Worm (Caenorhabditis elegans) whole organism, L3 larva: ENCODE results near the gene ckb-3.

Experiments
- fkh-10 ChIP-seq: sonication (generic microtip); optimal IDR thresholded peaks from 2 replicates; lab custom pipeline; 2017; ENCODE audit warnings: missing biosample characterization, missing genetic modification reagents, missing genetic modification characterization
- lin-15B ChIP-seq: fragments of 150-350 bp; optimal IDR thresholded peaks from 2 replicates; lab custom pipeline; 2014; ENCODE audit warnings: missing biosample characterization, missing genetic modification characterization
- nfya-1 ChIP-seq: sonication (generic microtip); optimal IDR thresholded peaks from 2 replicates; lab custom pipeline; 2017; ENCODE audit warnings: missing genetic modification characterization, mild to moderate bottlenecking, missing compliant biosample characterization, antibody characterized with exemption, moderate library complexity; ENCODE audit not compliant: insufficient read depth
- nhr-12 ChIP-seq: fragments of 150-350 bp; optimal IDR thresholded peaks from 2 replicates; lab custom pipeline; 2014; ENCODE audit warnings: missing biosample characterization, missing genetic modification characterization
- nhr-77 ChIP-seq: fragments of 150-350 bp; optimal IDR thresholded peaks from 2 replicates; lab custom pipeline; 2014; ENCODE audit warnings: missing biosample characterization, missing genetic modification characterization
- pqm-1 ChIP-seq: fragments of 150-350 bp; optimal IDR thresholded peaks from 2 replicates; lab custom pipeline; 2017; ENCODE audit warnings: missing biosample characterization, missing genetic modification characterization, inconsistent platforms

ce11 chrIII:4397115-4397514, 26.4 kb downstream of the ckb-3 start, which contains the start of gene R07E5.5:
- TF ChIP-seq nfya-1 (tag; lab: Kevin White, UChicago) = no peak
- no peak for TF ChIP-seq nhr-12 (tag; lab: Kevin White, UChicago)
- no peak for TF ChIP-seq fkh-10
- TF ChIP-seq nhr-77 = no peak
- TF ChIP-seq pqm-1 (tag; lab: Kevin White, UChicago) = no peak
- TF ChIP-seq lin-15B (tag; lab: Kevin White, UChicago) = no peak
